Worm (Caenorhabditis elegans) whole organism, L2 larva: Measurements from ENCODE around the gene ctsa-2.

Experiments used
- R02D3.7 ChIP-seq: fragments of 150-350 bp; optimal IDR thresholded peaks from 2 replicates; lab custom pipeline; 2014; ENCODE audit warnings: missing biosample characterization, missing genetic modification characterization
- ztf-11 ChIP-seq: sonication (generic microtip); optimal IDR thresholded peaks from 2 replicates; lab custom pipeline; 2017; ENCODE audit warnings: missing biosample characterization, missing genetic modification characterization

- TF ChIP-seq ztf-11 (tag; lab: Kevin White, UChicago) (no peak), R02D3.7 (no peak)
Measured at ce11 chrX:6468499-6468898, 38.1 kb upstream of the ctsa-2 start, which contains the start of gene C15B12.9.
